Fruit fly (Drosophila melanogaster): Measurements from ENCODE around the gene EMC2A.
A peak's percentile ranks its signal among the peaks of the same experiment; 100 is the strongest.

EMC2A gene

DNA sequence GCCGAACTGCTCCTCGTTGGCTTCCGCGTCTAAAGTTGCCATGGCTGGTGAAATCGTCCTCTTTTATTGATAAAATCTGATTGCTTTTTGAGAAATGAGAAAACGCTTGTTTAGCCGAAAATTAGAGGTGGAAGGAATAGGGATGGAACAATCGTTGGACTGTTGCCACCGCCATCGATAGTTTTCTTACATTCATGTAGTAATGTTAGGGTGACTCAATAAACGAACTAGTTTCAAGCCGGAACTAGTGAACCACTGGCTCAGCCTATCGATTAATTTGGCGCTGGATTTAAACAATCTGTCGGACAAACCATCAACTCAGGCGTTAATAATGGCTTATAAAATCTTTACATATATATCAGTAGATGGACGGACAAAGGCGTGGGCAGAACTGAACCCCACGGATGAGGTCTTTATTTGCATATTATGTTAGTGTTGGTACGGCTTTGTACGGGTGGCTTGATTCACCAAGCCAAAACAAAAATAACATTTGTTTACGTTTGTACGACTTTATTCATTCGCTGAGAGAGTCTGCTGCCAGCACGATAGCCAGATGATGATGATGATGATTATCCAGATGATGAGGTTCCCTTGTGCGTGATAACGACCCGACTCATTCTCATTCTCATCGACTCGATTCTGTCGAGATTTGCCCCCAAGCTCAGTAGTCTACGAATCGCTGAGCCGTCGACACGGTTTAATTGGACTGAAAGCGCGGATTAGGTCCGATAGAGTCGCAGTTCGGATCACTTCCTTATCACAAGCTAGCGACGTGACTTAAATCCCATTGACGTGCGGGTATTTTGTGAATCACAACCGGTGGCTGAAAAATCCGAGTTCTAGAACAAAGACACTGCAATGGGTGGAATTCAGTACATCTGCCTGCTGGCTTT, 6.6 kb upstream of the EMC2A start, which contains the start of the genes Sf3a1 and Irc:
Sf3a1 (minus strand) TSS at position 138 of the 893 bp plus-strand sequence.
Irc (plus strand) TSS at position 658 of the 893 bp plus-strand sequence.
- TF ChIP-seq CG1233 (GFP tag; optimal IDR thresholded peaks at IDR 0.05) (no peak), gro (GFP tag; optimal IDR thresholded peaks at IDR 0.05) (peak; percentile 52), cas (GFP tag; IDR thresholded peaks at IDR 0.05) (no peak), MESR4 (GFP tag; optimal IDR thresholded peaks at IDR 0.05) (peak; percentile 65), NC2β (GFP tag; optimal IDR thresholded peaks at IDR 0.05) (peak; percentile 55), Hmr (GFP tag; optimal IDR thresholded peaks at IDR 0.05) (peak; percentile 9), phol (tag; optimal IDR thresholded peaks at IDR 0.05) (peak; percentile 43), B-H2 (GFP tag; optimal IDR thresholded peaks at IDR 0.05) (peak; percentile 61), Dref (GFP tag; IDR thresholded peaks at IDR 0.05) (peak; percentile 89), chinmo (GFP tag; IDR thresholded peaks at IDR 0.05; ENCODE audit: partially characterized antibody) (peak; percentile 96), CG32532 (GFP tag; IDR thresholded peaks at IDR 0.05) (peak; percentile 46), scrt (GFP tag; optimal IDR thresholded peaks at IDR 0.05) (no peak), cg (GFP tag; optimal IDR thresholded peaks at IDR 0.05) (peak; percentile 18), sens (GFP tag) (peak; percentile 89), nom (GFP tag; optimal IDR thresholded peaks at IDR 0.05) (peak; percentile 64), Dp (GFP tag; optimal IDR thresholded peaks at IDR 0.05) (peak; percentile 96), Pdp1 (GFP tag; optimal IDR thresholded peaks at IDR 0.05) (peak; percentile 25 to 54), CG17568 (GFP tag; optimal IDR thresholded peaks at IDR 0.05) (peak; percentile 100), CG7271 (tag; optimal IDR thresholded peaks at IDR 0.05) (no peak), MBD-R2 (GFP tag; IDR thresholded peaks at IDR 0.05) (peak; percentile 93), pzg (GFP tag; optimal IDR thresholded peaks at IDR 0.05) (peak; percentile 95), CG13894 (tag; optimal IDR thresholded peaks at IDR 0.05) (peak; percentile 42), pum (GFP tag; optimal IDR thresholded peaks at IDR 0.05) (peak; percentile 7), pita (GFP tag; optimal IDR thresholded peaks at IDR 0.05) (no peak), en (GFP tag; optimal IDR thresholded peaks at IDR 0.05) (no peak), CG10543 (GFP tag; optimal IDR thresholded peaks at IDR 0.05) (peak; percentile 78), Myb (GFP tag; optimal IDR thresholded peaks at IDR 0.05) (peak; percentile 41), jing (GFP tag; optimal IDR thresholded peaks at IDR 0.05) (no peak), CG3726 (GFP tag; IDR thresholded peaks at IDR 0.05) (no peak), sens-2 (GFP tag; IDR thresholded peaks at IDR 0.05) (no peak), kah (GFP tag; optimal IDR thresholded peaks at IDR 0.05) (no peak), CG3163 (GFP tag; optimal IDR thresholded peaks at IDR 0.05) (no peak), Drgx (GFP tag; IDR thresholded peaks at IDR 0.05) (peak; percentile 20; the same call in 1 of the 2 replicates), ase (GFP tag; IDR thresholded peaks at IDR 0.05) (no peak), btn (GFP tag; optimal IDR thresholded peaks at IDR 0.05) (no peak), CG12769 (tag; optimal IDR thresholded peaks at IDR 0.05) (peak; percentile 65), sug (tag; optimal IDR thresholded peaks at IDR 0.05) (peak; percentile 50), Gsc (GFP tag; IDR thresholded peaks at IDR 0.05) (no peak), zen2 (GFP tag; IDR thresholded peaks at IDR 0.05; ENCODE audit: partially characterized antibody) (peak; percentile 95), rib (GFP tag; IDR thresholded peaks at IDR 0.05) (0 out of 2 replicates have a peak, but pooled peaks have one; percentile 14), ems (GFP tag; optimal IDR thresholded peaks at IDR 0.05) (peak; percentile 49), CG15269 (tag; optimal IDR thresholded peaks at IDR 0.05) (no peak), trem (tag; optimal IDR thresholded peaks at IDR 0.05) (peak; percentile 75), Kr (GFP tag; optimal IDR thresholded peaks at IDR 0.05) (no peak), CG4617 (GFP tag; optimal IDR thresholded peaks at IDR 0.05; ENCODE audit: borderline replicate concordance) (peak; percentile 90), nerfin-2 (GFP tag; IDR thresholded peaks at IDR 0.05; ENCODE audit: partially characterized antibody) (peak; percentile 91), row (GFP tag; IDR thresholded peaks at IDR 0.05) (peak; percentile 87), jumu (GFP tag; optimal IDR thresholded peaks at IDR 0.05) (peak; percentile 46)
